Worm (Caenorhabditis elegans) whole organism, late embryonic: ENCODE results near the gene rpl-32.

Source experiments
- C08G9.2 ChIP-seq: sonication (generic microtip); optimal IDR thresholded peaks from 2 replicates; lab custom pipeline; 2016; ENCODE audit warnings: mild to moderate bottlenecking, missing genetic modification characterization, moderate library complexity, missing compliant biosample characterization
- F13H6.1 ChIP-seq: sonication (generic microtip); optimal IDR thresholded peaks from 2 replicates; lab custom pipeline; 2016; ENCODE audit warnings: missing genetic modification characterization, missing compliant biosample characterization
- T23F11.4 ChIP-seq: fragments of 200-800 bp; sonication (Bioruptor generic); optimal IDR thresholded peaks from 2 replicates; lab custom pipeline; 2018; ENCODE audit warnings: mild to moderate bottlenecking, missing genetic modification characterization, missing compliant biosample characterization
- Y22D7AL.16 ChIP-seq: sonication (generic microtip); optimal IDR thresholded peaks from 2 replicates; lab custom pipeline; 2016; ENCODE audit warnings: missing genetic modification characterization, missing compliant biosample characterization
- ahr-1 ChIP-seq: sonication (generic microtip); optimal IDR thresholded peaks from 2 replicates; lab custom pipeline; 2016; ENCODE audit warnings: missing genetic modification characterization, missing compliant biosample characterization
- ceh-14 ChIP-seq: sonication (generic microtip); optimal IDR thresholded peaks from 2 replicates; lab custom pipeline; 2016; ENCODE audit warnings: missing genotype, missing genetic modification characterization, missing compliant biosample characterization
- ceh-18 ChIP-seq: sonication (generic microtip); optimal IDR thresholded peaks from 2 replicates; lab custom pipeline; 2016; ENCODE audit warnings: missing genetic modification characterization, missing compliant biosample characterization
- ceh-19 ChIP-seq: fragments of 200-800 bp; sonication (Bioruptor generic); optimal IDR thresholded peaks from 2 replicates; lab custom pipeline; 2018; ENCODE audit warnings: mild to moderate bottlenecking, missing genetic modification characterization, missing compliant biosample characterization
- ceh-2 ChIP-seq: sonication (generic microtip); optimal IDR thresholded peaks from 2 replicates; lab custom pipeline; 2016; ENCODE audit warnings: missing genotype, missing genetic modification characterization, missing compliant biosample characterization
- ceh-30 ChIP-seq: fragments of 150-350 bp; optimal IDR thresholded peaks from 2 replicates; lab custom pipeline; 2014; ENCODE audit warnings: missing biosample characterization, missing genetic modification characterization
- ceh-34 ChIP-seq: sonication (generic microtip); optimal IDR thresholded peaks from 2 replicates; lab custom pipeline; 2016; ENCODE audit warnings: mild to moderate bottlenecking, missing genetic modification characterization, missing compliant biosample characterization
- ceh-45 ChIP-seq: fragments of 200-800 bp; sonication (Bioruptor generic); IDR thresholded peaks from 2 replicates; pipeline ENCODE4 v1.3.6; 2022; ENCODE audit warnings: missing genetic modification reagents, missing genetic modification characterization, missing compliant biosample characterization
- ceh-48 ChIP-seq: sonication (generic microtip); optimal IDR thresholded peaks from 2 replicates; lab custom pipeline; 2016; ENCODE audit warnings: missing genetic modification characterization, inconsistent platforms, missing compliant biosample characterization
- ceh-6 ChIP-seq: fragments of 200-800 bp; sonication (Bioruptor generic); optimal IDR thresholded peaks from 2 replicates; lab custom pipeline; 2018; ENCODE audit warnings: mild to moderate bottlenecking, missing genetic modification characterization, missing compliant biosample characterization
- ceh-9 ChIP-seq: sonication (generic microtip); optimal IDR thresholded peaks from 2 replicates; lab custom pipeline; 2016; ENCODE audit warnings: mild to moderate bottlenecking, missing genetic modification characterization, inconsistent platforms, missing compliant biosample characterization
- che-1 ChIP-seq: sonication (generic microtip); optimal IDR thresholded peaks from 2 replicates; lab custom pipeline; 2016; ENCODE audit warnings: mild to moderate bottlenecking, missing genetic modification characterization, missing compliant biosample characterization
- dmd-4 ChIP-seq: sonication (generic microtip); optimal IDR thresholded peaks from 2 replicates; lab custom pipeline; 2016; ENCODE audit warnings: borderline replicate concordance, missing genetic modification characterization, missing compliant biosample characterization
- elt-2 ChIP-seq: sonication (generic microtip); optimal IDR thresholded peaks from 2 replicates; lab custom pipeline; 2016; ENCODE audit warnings: missing genetic modification reagents, missing genetic modification characterization, missing compliant biosample characterization
- ets-4 ChIP-seq: sonication (generic microtip); optimal IDR thresholded peaks from 2 replicates; lab custom pipeline; 2016; ENCODE audit warnings: missing genetic modification characterization, missing compliant biosample characterization
- eyg-1 ChIP-seq: sonication (generic microtip); optimal IDR thresholded peaks from 2 replicates; lab custom pipeline; 2016; ENCODE audit warnings: missing genotype, missing genetic modification characterization, missing compliant biosample characterization
- fax-1 ChIP-seq: sonication (generic microtip); optimal IDR thresholded peaks from 2 replicates; lab custom pipeline; 2016; ENCODE audit warnings: missing genotype, missing genetic modification characterization, missing compliant biosample characterization
- gmeb-2 ChIP-seq: sonication (generic microtip); optimal IDR thresholded peaks from 2 replicates; lab custom pipeline; 2016; ENCODE audit warnings: missing genetic modification characterization, inconsistent platforms, missing compliant biosample characterization
- hlh-13 ChIP-seq: fragments of 200-800 bp; sonication (Bioruptor generic); optimal IDR thresholded peaks from 2 replicates; lab custom pipeline; 2018; ENCODE audit warnings: mild to moderate bottlenecking, missing genetic modification characterization, missing compliant biosample characterization
- lim-6 ChIP-seq: sonication (generic microtip); optimal IDR thresholded peaks from 2 replicates; lab custom pipeline; 2016; ENCODE audit warnings: missing genetic modification characterization, missing compliant biosample characterization
- lin-11 ChIP-seq: fragments of 200-800 bp; sonication (Bioruptor generic); optimal IDR thresholded peaks from 2 replicates; lab custom pipeline; 2018; ENCODE audit warnings: mild to moderate bottlenecking, missing genetic modification characterization, missing compliant biosample characterization
- mec-3 ChIP-seq: sonication (generic microtip); optimal IDR thresholded peaks from 2 replicates; lab custom pipeline; 2016; ENCODE audit warnings: borderline replicate concordance, missing genetic modification characterization, missing compliant biosample characterization
- nhr-232 ChIP-seq: sonication (generic microtip); optimal IDR thresholded peaks from 2 replicates; lab custom pipeline; 2016; ENCODE audit warnings: missing genetic modification characterization, missing compliant biosample characterization
- npax-4 ChIP-seq: sonication (generic microtip); optimal IDR thresholded peaks from 2 replicates; lab custom pipeline; 2016; ENCODE audit warnings: missing genetic modification characterization, missing compliant biosample characterization
- odd-2 ChIP-seq: sonication (generic microtip); optimal IDR thresholded peaks from 2 replicates; lab custom pipeline; 2017; ENCODE audit warnings: antibody characterized with exemption, mild to moderate bottlenecking, missing genetic modification characterization, missing compliant biosample characterization
- pha-2 ChIP-seq: sonication (generic microtip); optimal IDR thresholded peaks from 2 replicates; lab custom pipeline; 2017; ENCODE audit warnings: mild to moderate bottlenecking, missing genetic modification characterization, missing compliant biosample characterization
- ref-2 ChIP-seq: sonication (generic microtip); optimal IDR thresholded peaks from 2 replicates; lab custom pipeline; 2016; ENCODE audit warnings: missing genetic modification characterization, missing compliant biosample characterization
- sdc-2 ChIP-seq: sonication (generic microtip); optimal IDR thresholded peaks from 2 replicates; lab custom pipeline; 2016; ENCODE audit warnings: missing genotype, missing genetic modification characterization, missing compliant biosample characterization
- sox-2 ChIP-seq: fragments of 200-800 bp; sonication (Bioruptor generic); IDR thresholded peaks from 2 replicates; pipeline ENCODE4 v1.3.6; 2022; ENCODE audit warnings: missing genetic modification reagents, missing genetic modification characterization, missing compliant biosample characterization
- sox-4 ChIP-seq: sonication (generic microtip); optimal IDR thresholded peaks from 2 replicates; lab custom pipeline; 2017; ENCODE audit warnings: mild to moderate bottlenecking, missing genetic modification characterization, inconsistent platforms, missing compliant biosample characterization
- tbx-2 ChIP-seq: sonication (generic microtip); optimal IDR thresholded peaks from 2 replicates; lab custom pipeline; 2016; ENCODE audit warnings: missing genetic modification characterization, missing compliant biosample characterization
- tbx-7 ChIP-seq: sonication (generic microtip); optimal IDR thresholded peaks from 2 replicates; lab custom pipeline; 2016; ENCODE audit warnings: missing genotype, missing genetic modification characterization, missing compliant biosample characterization
- ttx-3 ChIP-seq: sonication (generic microtip); optimal IDR thresholded peaks from 2 replicates; lab custom pipeline; 2016; ENCODE audit warnings: missing genetic modification reagents, missing genetic modification characterization, missing compliant biosample characterization
- unc-3 ChIP-seq, 2 experiments: fragments of 200-800 bp in 1 of 2; sonication (Bioruptor generic) in 1 of 2; sonication (generic microtip) in 1 of 2; conservative IDR thresholded peaks in 1 of 2; optimal IDR thresholded peaks in 1 of 2; 2 replicates each; pipeline versions ENCODE4 v1.3.6 to Lab custom; 2016 to 2022; ENCODE audit warnings: missing compliant biosample characterization in 2 of 2, missing genetic modification characterization in 2 of 2, missing genetic modification reagents in 1 of 2
- unc-42 ChIP-seq: sonication (generic microtip); optimal IDR thresholded peaks from 2 replicates; lab custom pipeline; 2016; ENCODE audit warnings: missing genotype, missing genetic modification characterization, missing compliant biosample characterization
- unc-55 ChIP-seq: sonication (generic microtip); optimal IDR thresholded peaks from 2 replicates; lab custom pipeline; 2017; ENCODE audit warnings: missing biosample characterization, missing genetic modification reagents, missing genetic modification characterization
- unc-86 ChIP-seq: sonication (generic microtip); optimal IDR thresholded peaks from 2 replicates; lab custom pipeline; 2016; ENCODE audit warnings: missing genetic modification characterization, missing compliant biosample characterization
- zip-5 ChIP-seq: sonication (generic microtip); optimal IDR thresholded peaks from 2 replicates; lab custom pipeline; 2016; ENCODE audit warnings: missing genetic modification characterization, missing compliant biosample characterization

rpl-32 gene

DNA sequence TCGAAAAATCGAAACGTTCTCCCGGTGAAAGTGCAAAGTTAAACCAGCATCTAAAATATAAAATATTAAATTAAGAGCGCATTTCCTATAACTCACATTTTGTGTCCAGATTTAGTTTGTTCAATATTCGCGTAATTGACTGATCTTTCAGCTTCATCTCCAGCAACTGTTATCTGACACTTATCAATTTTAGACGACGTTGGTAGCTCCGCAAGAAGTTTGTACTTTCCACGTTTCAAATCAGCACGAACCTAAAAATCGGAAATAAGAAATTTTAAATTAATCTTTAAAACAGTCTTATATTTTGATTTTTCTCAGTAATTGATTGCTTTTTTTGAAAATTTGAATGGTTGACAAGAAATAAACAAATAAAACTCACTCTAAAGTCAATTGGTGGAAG lies 39.3 kb downstream of the rpl-32 start:
- TF ChIP-seq ets-4 (no peak), ahr-1 (tag; lab: Kevin White, UChicago) (no peak), pha-2 (tag; lab: Kevin White, UChicago) (no peak), ref-2 (tag; lab: Kevin White, UChicago) (no peak), T23F11.4 (no peak), hlh-13 (GFP tag; lab: Kevin White, UChicago) (no peak), unc-3 (GFP tag; conservative IDR thresholded peaks at IDR 0.05; lab: Robert Waterston, UW) (no peak), unc-3 (tag; optimal IDR thresholded peaks at IDR 0.05; lab: Kevin White, UChicago) (no peak), F13H6.1 (tag; lab: Kevin White, UChicago) (no peak), tbx-2 (tag; lab: Kevin White, UChicago) (no peak), ceh-2 (tag; lab: Kevin White, UChicago) (no peak), ceh-48 (no peak), ceh-45 (GFP tag; lab: Robert Waterston, UW) (no peak)

DNA sequence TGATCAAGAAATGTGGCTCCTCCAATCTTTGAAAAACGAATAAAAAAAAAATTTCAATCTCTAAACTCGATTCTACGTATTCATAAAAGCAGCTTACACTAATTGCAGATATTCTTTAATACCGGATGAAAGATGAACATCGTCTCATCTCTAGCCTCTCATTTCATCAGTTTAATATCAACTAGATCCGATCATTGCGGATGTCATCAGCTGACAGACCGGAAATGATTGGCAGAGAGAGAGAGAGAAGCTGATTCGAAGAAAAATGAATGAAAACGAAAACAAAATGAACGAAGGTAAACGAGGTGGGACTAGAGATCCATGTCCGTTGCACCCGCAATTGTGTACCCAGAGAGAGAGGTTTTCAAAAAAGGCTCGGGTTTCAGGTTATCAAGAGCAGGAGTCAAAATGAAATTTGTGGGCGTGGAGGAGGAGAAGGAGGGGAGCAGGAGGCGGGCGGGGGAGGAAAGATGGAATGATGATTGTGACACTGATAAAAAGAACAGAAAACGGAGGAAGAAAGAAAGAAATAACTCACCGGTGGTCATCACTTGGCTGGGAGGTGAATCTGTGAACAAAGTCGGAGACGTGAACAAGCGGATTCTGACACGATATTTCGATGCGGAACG lies 41.9 kb downstream of the rpl-32 start:
- TF ChIP-seq ttx-3, result no peak
- TF ChIP-seq ceh-18 (tag; lab: Kevin White, UChicago), result peak; percentile 1
- no peak for TF ChIP-seq lim-6
- TF ChIP-seq ceh-19 (GFP tag; lab: Kevin White, UChicago), result peak; percentile 17
- TF ChIP-seq ref-2 (tag; lab: Kevin White, UChicago), result no peak
- TF ChIP-seq, all 69 proteins: peak for 2

DNA sequence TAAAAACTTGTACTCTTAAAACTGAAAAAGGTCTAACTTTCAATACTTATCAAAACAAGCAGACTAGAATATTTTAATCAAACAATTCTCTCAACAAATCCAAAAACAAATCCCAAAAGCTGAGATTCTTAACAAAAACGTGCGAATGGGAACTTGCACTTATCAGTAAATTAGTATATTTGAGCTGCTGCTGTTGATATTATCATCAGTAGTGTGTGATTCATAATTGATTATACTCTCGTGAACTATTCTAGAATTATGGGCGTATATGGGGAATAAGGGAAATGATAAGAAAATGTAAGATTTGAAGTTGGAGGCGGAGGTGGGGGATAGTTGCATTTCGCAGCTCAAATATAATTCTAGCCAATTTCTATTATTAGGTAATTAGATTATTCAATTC lies 42.7 kb downstream of the rpl-32 start:
- TF ChIP-seq dmd-4 (no peak), lim-6 (no peak), sox-4 (tag; lab: Kevin White, UChicago) (no peak), ceh-34 (tag; lab: Kevin White, UChicago) (no peak), unc-55 (GFP tag; lab: Kevin White, UChicago) (no peak), ttx-3 (no peak), ceh-45 (GFP tag; lab: Robert Waterston, UW) (no peak), pha-2 (tag; lab: Kevin White, UChicago) (no peak), sdc-2 (no peak), Y22D7AL.16 (tag; lab: Kevin White, UChicago) (no peak), elt-2 (tag; lab: Kevin White, UChicago) (no peak), hlh-13 (GFP tag; lab: Kevin White, UChicago) (no peak)

DNA sequence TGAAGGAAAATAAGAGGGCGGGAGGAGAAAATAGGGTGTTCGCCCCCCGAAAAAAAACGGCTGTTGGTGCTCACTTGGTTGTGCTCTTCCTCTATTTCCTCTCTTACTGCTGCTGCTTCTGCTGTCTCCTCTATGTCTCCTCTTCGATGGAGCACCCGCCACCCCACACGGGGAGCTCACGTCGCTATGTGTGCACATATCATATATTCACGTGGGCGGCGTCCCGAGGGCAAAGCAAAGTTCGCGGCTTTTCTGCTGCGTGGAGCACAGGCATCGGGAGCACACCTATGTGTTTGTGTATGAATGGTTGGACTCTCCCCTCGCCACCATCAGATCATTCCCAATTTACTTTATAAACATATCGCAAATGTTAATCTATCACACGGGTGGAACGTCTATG lies 43.5 kb downstream of the rpl-32 start:
- TF ChIP-seq ceh-48 (no peak), ceh-2 (tag; lab: Kevin White, UChicago) (no peak), gmeb-2 (no peak), odd-2 (tag; lab: Kevin White, UChicago) (no peak), pha-2 (tag; lab: Kevin White, UChicago) (no peak), elt-2 (tag; lab: Kevin White, UChicago) (no peak), eyg-1 (tag; lab: Kevin White, UChicago) (no peak), ceh-6 (no peak), npax-4 (tag; lab: Kevin White, UChicago) (no peak), mec-3 (tag; lab: Kevin White, UChicago) (peak; percentile 64), Y22D7AL.16 (tag; lab: Kevin White, UChicago) (no peak), tbx-7 (tag; lab: Kevin White, UChicago) (no peak), ceh-45 (GFP tag; lab: Robert Waterston, UW) (no peak), T23F11.4 (no peak), ceh-14 (tag; lab: Kevin White, UChicago) (no peak), tbx-2 (tag; lab: Kevin White, UChicago) (no peak), che-1 (no peak), lim-6 (no peak), ceh-30 (no peak), unc-42 (no peak), ceh-34 (tag; lab: Kevin White, UChicago) (peak; percentile 61), fax-1 (tag; lab: Kevin White, UChicago) (no peak), unc-55 (GFP tag; lab: Kevin White, UChicago) (no peak), C08G9.2 (tag; lab: Kevin White, UChicago) (no peak), unc-86 (tag; lab: Kevin White, UChicago) (no peak), zip-5 (no peak), ttx-3 (no peak), lin-11 (tag; lab: Kevin White, UChicago) (no peak), ceh-19 (GFP tag; lab: Kevin White, UChicago) (no peak), ref-2 (tag; lab: Kevin White, UChicago) (peak; percentile 14), sdc-2 (peak; percentile 39), sox-2 (GFP tag; lab: Robert Waterston, UW) (no peak), ceh-9 (tag; lab: Kevin White, UChicago) (no peak), dmd-4 (no peak), nhr-232 (no peak), F13H6.1 (tag; lab: Kevin White, UChicago) (no peak)
